Worm (Caenorhabditis elegans) whole organism, dauer: ENCODE measurements around the gene W02B8.1.

Experiments used
- unc-62 ChIP-seq: sonication (generic microtip); optimal IDR thresholded peaks from 2 replicates; lab custom pipeline; 2017; ENCODE audit warnings: missing biosample characterization, missing genetic modification reagents, missing genetic modification characterization

W02B8.1 gene

DNA sequence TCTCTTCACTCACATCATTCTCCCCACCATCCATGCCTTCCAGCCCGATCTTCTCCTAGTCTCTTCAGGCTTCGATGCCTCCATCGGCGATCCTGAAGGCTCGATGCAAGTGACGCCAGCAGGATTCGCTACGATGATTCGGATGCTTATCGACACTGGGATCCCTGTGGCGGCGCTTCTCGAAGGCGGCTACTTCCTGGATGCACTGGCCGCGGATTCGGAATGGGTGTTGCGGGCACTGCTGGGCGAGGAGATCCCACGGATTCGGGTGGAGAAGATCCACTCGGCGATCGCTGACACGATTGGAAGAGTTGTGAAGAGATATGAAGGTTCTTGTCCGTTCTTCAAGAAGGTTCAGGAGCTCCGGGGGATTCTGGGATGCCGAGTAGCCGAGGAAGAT lies 15.5 kb downstream of the W02B8.1 start:
- TF ChIP-seq unc-62 (GFP tag; lab: Kevin White, UChicago), result no peak

DNA sequence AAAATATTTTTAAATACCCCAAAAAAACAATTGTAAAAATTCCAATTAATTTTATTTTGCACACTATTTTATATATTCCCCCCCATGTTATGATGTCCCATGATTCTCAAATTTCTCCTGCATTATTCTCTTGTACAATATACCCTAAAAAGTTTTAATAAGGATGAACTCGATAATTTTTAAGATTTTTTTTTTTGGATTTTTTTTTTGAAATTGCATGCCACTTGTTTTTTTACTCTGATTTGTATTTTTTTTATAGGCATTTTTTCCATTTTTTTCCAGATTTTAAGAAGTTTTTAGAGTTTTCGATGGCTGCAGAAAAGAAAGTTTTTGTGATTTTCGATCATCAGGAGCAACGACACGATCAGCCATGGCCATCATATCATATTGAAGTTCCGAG lies 19.5 kb downstream of the W02B8.1 start, which contains the start of gene hda-10:
Gene hda-10, plus strand, starts transcription at position 301 of the 400 bp plus-strand sequence.
- TF ChIP-seq unc-62 (GFP tag; lab: Kevin White, UChicago), result no peak

DNA sequence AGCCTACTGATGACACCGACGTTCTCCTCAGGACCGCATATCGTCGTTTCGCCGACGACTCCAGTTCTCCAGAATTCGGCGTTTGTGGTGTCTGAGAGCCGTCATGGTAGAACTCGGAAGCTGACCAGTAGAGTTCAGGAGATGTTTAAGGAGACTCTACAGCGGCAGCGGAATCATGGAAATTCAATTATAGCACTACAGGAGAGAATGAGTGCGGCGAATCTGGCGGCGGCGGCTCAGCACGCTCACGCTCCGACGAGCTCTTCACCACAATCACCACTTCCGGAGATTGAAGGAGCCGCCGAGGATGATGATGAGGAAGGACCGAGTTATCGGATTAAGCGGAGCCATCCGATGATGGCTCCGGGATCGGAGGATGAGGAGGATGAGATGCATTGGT lies 22.3 kb downstream of the W02B8.1 start:
- no peak for TF ChIP-seq unc-62 (GFP tag; lab: Kevin White, UChicago)

DNA sequence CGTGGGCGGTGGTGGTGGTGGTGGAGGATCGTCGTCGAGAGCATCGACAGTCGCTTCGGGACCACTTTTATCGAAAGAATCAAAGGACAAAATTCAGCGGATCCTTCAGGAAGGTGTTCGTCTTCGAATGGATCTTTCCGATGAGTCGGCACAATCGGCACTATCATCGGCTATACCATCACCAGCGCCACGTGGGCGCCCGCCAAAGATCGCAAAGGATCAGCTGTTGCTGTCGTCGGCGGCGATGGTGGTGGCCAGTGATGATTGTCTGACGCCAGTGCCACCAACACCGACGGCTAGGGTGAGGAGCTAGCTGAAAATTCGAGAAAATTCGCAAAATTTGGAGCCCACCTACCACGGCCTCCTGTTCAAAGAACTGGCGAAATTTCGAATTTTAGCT lies 23.9 kb downstream of the W02B8.1 start:
- TF ChIP-seq unc-62 (GFP tag; lab: Kevin White, UChicago), result no peak

DNA sequence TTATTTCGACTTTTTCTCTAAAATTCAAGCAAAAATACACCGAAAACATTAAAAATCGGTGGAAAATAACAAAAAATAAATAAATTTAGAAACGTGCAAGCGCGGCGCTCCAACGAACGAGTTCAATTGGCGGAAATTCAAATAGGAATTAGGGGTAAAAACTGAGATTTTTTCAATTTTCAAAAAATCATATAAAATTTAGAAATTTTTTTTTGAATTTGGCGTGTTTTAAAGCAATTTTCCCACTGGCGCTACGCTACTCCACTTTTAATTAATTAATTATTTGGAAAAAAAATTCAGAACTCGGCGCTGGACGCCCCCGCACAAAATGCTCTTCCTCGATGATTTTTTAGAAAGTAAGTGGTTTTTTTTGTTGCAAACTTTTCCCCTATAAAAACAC lies 26.2 kb downstream of the W02B8.1 start, which contains the start of gene ing-3:
Gene ing-3, plus strand, starts transcription at position 301 of the 400 bp plus-strand sequence.
- TF ChIP-seq unc-62 (GFP tag; lab: Kevin White, UChicago), result no peak

DNA sequence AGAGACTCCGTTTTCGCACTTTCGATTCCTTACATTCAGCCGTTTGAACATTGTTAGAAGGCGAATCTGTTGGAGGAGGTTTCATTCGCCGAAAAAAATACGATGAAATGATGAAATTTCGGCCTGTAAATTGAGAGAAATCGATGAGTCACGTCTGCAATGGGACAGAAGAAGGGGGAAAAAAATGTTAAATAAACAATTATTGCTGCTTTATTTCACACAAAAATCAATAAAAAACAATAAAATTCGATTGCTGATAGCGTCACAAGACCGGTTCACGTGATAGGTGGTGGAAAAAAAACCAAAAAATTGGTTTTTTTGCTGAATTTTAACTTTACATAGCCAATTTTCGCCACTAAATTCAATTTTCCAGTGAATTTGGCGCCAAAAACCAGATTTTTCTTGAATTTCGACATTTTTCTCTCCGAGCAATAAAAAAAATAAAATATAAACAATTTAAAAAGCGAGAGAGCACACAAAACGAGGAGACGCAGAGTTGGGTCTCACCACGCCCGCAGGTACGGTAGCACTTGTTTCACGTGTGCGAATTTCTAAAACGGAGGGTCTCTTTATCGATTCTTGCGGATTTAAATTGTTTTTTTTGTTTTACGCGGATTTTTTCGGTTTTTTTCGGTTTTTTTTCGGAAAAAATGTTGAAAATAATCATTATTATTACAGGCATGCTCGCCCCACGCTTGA lies 29.6 kb downstream of the W02B8.1 start, which contains the start of the genes cup-14 and ndub-8:
Gene cup-14, minus strand, starts transcription at position 51 of the 699 bp plus-strand sequence.
Gene ndub-8, plus strand, starts transcription at position 679 of the 699 bp plus-strand sequence.
- TF ChIP-seq unc-62 (GFP tag; lab: Kevin White, UChicago), result no peak

DNA sequence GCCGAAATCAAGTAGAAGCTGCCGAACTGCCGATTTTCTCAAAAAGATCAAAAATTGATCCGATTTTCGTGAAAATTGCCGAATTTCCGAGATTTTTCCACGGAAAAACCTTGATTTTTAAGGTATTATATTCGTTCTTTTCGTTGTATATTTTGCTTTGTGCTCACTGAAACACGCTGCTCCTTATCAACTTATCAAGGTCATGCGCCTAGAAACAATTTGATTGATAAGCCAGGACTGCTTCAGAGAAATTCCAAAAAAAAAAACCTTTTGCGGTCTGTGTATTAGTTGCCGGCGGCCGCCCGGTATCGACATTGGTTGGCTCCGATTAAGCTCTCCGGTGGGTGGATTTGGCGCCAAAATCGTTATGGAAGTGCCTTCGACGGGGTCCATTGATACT lies 39.5 kb downstream of the W02B8.1 start:
- no peak for TF ChIP-seq unc-62 (GFP tag; lab: Kevin White, UChicago)

DNA sequence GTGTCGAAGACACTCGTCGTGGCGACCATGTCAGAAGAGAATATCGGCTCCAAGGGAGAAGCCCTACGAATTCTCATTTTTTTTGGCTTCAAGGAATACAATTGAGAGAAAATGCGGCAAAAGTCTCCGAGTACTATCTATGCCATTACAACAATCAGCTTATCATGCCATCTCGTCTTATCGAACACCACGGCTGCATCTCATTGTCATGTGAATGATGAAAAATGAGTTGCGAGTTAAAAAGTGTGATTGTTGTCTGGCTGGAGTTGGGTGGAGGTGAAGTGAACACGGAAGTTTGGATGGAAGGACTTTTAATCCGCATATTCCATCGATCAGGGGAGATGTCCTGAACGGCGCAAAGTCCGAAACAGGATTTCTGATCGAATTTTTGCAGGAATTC lies 41.0 kb downstream of the W02B8.1 start:
- TF ChIP-seq unc-62 (GFP tag; lab: Kevin White, UChicago), result no peak

DNA sequence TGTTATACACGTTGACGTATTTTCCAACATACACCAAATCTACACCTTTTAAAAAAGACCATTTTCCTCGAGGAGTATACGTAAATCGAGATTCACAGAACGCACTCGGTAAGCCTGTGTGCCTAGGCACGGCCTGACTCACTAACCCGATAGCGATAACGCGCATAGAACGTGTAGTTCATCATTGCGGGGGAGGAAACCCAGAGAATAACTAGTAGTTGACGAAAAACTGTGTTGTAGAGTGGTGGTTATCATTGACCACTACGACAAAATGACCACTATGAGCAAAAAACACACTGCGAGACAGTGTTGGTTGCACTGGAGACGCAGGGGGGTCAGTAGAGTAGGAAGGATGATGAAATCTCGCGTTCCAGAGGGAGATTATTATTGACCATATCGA lies 42.1 kb downstream of the W02B8.1 start:
- no peak for TF ChIP-seq unc-62 (GFP tag; lab: Kevin White, UChicago)

DNA sequence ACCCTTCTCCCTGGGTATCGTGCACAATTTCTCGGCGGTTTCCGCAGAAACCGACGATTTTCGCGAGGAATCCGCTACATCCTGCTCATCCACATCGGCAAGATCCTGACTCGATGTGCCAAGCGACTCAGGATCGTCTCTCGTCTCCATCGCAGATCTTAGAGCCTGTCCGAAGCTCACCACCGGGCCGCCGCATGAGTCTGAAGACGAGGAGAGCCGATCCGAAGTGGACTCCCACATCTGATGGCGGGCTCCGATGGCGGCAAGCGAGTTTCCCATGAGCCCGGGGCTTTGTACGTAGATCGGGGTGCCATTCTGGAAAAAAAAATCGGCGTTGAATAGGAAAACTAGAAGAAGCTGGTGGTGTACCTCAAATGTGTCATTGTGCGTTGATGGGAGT lies 43.6 kb downstream of the W02B8.1 start:
- TF ChIP-seq unc-62 (GFP tag; lab: Kevin White, UChicago), result no peak

DNA sequence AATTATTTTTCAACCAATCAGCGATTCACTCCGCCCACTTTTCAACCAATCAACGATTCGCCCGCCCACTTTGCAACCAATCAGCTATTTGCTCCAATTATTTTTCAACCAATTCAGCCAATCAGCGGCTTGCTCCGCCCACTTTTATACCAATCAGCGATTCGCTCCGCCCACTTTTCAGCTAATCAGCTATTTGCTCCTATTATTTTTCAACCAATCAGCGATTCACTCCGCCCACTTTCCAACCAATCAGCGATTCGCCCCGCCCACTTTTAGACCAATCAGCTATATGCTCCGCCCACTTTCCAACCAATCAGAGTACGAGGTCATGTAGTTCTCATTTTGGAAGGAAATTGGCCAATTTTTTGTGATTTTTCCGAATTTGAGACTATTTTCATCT lies 46.6 kb downstream of the W02B8.1 start:
- TF ChIP-seq unc-62 (GFP tag; lab: Kevin White, UChicago), result no peak

DNA sequence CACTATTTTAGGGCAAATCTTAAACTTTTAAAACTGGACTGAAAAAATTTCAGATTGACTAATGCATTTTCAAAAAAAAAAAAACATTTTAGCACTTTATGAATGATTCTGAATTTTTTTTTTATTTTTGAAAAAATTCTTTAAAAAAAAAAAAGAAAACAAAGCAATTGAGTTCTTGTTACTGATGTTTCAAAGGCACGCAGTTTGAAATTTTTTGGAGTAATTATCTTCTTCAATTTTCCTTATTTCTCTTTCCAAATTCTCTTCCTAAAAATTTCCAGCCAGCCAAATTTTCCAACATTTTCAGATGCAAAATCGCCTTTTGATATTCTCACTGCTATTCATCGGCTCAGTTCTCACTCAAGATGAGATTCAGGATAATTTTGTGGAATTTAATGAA lies 49.9 kb downstream of the W02B8.1 start, which contains the start of gene F08G2.8:
Gene F08G2.8, plus strand, starts transcription at position 301 of the 400 bp plus-strand sequence.
- no peak for TF ChIP-seq unc-62 (GFP tag; lab: Kevin White, UChicago)
